Fruit fly (Drosophila melanogaster) whole organism, wandering third instar larva: ENCODE data around the gene Rab26.

Source experiments
- Abd-B ChIP-seq: fragments of >200 bp; optimal IDR thresholded peaks from 2 replicates; lab custom pipeline; 2017; ENCODE audit warnings: missing biosample characterization, missing genetic modification characterization
- CG32264 ChIP-seq: fragments of 200-800 bp; sonication (Bioruptor generic); optimal IDR thresholded peaks from 2 replicates; lab custom pipeline; 2016; ENCODE audit warnings: missing biosample characterization, missing genetic modification characterization
- CrebA ChIP-seq: fragments of 200-800 bp; sonication (Bioruptor generic); optimal IDR thresholded peaks from 2 replicates; lab custom pipeline; 2016; ENCODE audit warnings: missing biosample characterization, mild to moderate bottlenecking, missing genetic modification characterization, borderline replicate concordance
- GATAd ChIP-seq: sonication (Bioruptor generic); optimal IDR thresholded peaks from 2 replicates; lab custom pipeline; 2016; ENCODE audit warnings: missing biosample characterization, missing genetic modification characterization
- Hnf4 ChIP-seq: fragments of 200-800 bp; sonication (Bioruptor generic); optimal IDR thresholded peaks from 2 replicates; lab custom pipeline; 2016; ENCODE audit warnings: missing biosample characterization, mild to moderate bottlenecking, missing genetic modification characterization
- Jra ChIP-seq: sonication (Bioruptor generic); optimal IDR thresholded peaks from 2 replicates; lab custom pipeline; 2016; ENCODE audit warnings: missing biosample characterization, missing genetic modification characterization
- brk ChIP-seq: fragments of 200-800 bp; sonication (Bioruptor generic); optimal IDR thresholded peaks from 2 replicates; lab custom pipeline; 2016; ENCODE audit warnings: missing biosample characterization, mild to moderate bottlenecking, missing genetic modification characterization
- dsf ChIP-seq: sonication (Bioruptor generic); optimal IDR thresholded peaks from 2 replicates; lab custom pipeline; 2016; ENCODE audit warnings: missing biosample characterization, missing genetic modification characterization, borderline replicate concordance
- foxo ChIP-seq, 2 experiments: fragments of 200-800 bp; sonication (Bioruptor generic); optimal IDR thresholded peaks; 2 replicates in 1 of 2; 3 replicates in 1 of 2; lab custom pipeline; 2016 to 2017; ENCODE audit warnings: missing biosample characterization in 2 of 2, missing genetic modification characterization in 2 of 2
- jim ChIP-seq: fragments of 175-275, 200-325 bp; sonication (Bioruptor generic); optimal IDR thresholded peaks from 2 replicates; lab custom pipeline; 2016; ENCODE audit warnings: missing biosample characterization, mild to moderate bottlenecking, missing genetic modification characterization
- pan ChIP-seq: fragments of >200 bp; optimal IDR thresholded peaks from 2 replicates; lab custom pipeline; 2017
- rgr ChIP-seq: fragments of 200-800 bp; sonication (Bioruptor generic); optimal IDR thresholded peaks from 3 replicates; lab custom pipeline; 2016; ENCODE audit warnings: missing biosample characterization, mild to moderate bottlenecking, missing genetic modification characterization
- usp ChIP-seq: fragments of >200 bp; optimal IDR thresholded peaks from 2 replicates; lab custom pipeline; 2017; ENCODE audit warnings: missing biosample characterization, missing genetic modification characterization

DNA sequence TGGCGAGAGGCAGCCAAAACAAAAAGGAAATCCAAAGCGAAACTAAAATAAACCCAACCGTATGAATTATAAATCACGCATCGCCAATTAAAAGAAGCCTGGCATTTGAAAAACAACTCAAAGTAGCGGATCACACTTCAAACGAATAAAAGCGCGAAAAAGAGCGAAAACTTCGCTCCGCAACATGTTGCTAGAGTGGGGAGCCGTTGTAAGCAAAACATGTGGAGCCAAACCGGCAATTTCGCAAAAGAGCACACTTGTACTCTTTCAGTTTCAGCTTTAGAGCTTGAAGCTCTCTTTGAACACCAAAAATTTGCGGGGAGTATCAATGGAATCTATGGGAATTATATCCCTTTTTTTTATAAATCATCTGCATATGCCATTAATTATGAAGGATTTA lies 63.2 kb downstream of the Rab26 start:
- TF ChIP-seq Jra (GFP tag; lab: Kevin White, UChicago) (no peak), GATAd (GFP tag; lab: Kevin White, UChicago) (no peak), usp (no peak), CG32264 (no peak), jim (GFP tag; lab: Kevin White, UChicago) (no peak), Hnf4 (GFP tag; lab: Kevin White, UChicago) (no peak), foxo (GFP tag; optimal IDR thresholded peaks at IDR 0.05; lab: Kevin White, UChicago) (no peak), CrebA (GFP tag; lab: Kevin White, UChicago) (no peak), pan (lab: Kevin White, UChicago) (no peak), dsf (GFP tag; lab: Kevin White, UChicago) (no peak), rgr (GFP tag; lab: Kevin White, UChicago) (no peak), Abd-B (GFP tag; lab: Kevin White, UChicago) (no peak), brk (GFP tag; lab: Kevin White, UChicago) (no peak)
